Worm (Caenorhabditis elegans) whole organism, L4 larva: ENCODE measurements around the gene F31D4.5.

Source experiments
- D1046.2 ChIP-seq: fragments of 200-800 bp; sonication (Bioruptor generic); IDR thresholded peaks from 2 replicates; pipeline ENCODE4 v1.3.6; 2022; ENCODE audit warnings: missing genetic modification characterization, missing compliant biosample characterization
- F10B5.3 ChIP-seq: sonication (generic microtip); optimal IDR thresholded peaks from 2 replicates; lab custom pipeline; 2016; ENCODE audit warnings: mild to moderate bottlenecking, missing genetic modification characterization, missing compliant biosample characterization
- F26F4.8 ChIP-seq: fragments of 200-800 bp; sonication (Bioruptor generic); conservative IDR thresholded peaks from 2 replicates; pipeline ENCODE4 v1.3.6; 2022; ENCODE audit warnings: missing genetic modification characterization, missing compliant biosample characterization
- F37D6.2 ChIP-seq: sonication (generic microtip); optimal IDR thresholded peaks from 2 replicates; lab custom pipeline; 2016; ENCODE audit warnings: mild to moderate bottlenecking, missing genetic modification characterization, missing compliant biosample characterization
- F44E2.7 ChIP-seq: fragments of 200-800 bp; sonication (Bioruptor generic); IDR thresholded peaks from 2 replicates; pipeline ENCODE4 v2.1.2; 2022; ENCODE audit warnings: missing genetic modification characterization, missing compliant biosample characterization
- R02D3.7 ChIP-seq: fragments of 150-350 bp; sonication (generic microtip); optimal IDR thresholded peaks from 3 replicates; lab custom pipeline; 2014; ENCODE audit warnings: missing biosample characterization, missing genetic modification characterization
- T20F7.1 ChIP-seq: fragments of 200-800 bp; sonication (Bioruptor generic); optimal IDR thresholded peaks from 2 replicates; lab custom pipeline; 2018; ENCODE audit warnings: mild to moderate bottlenecking, missing genetic modification characterization, missing compliant biosample characterization
- Y105C5A.15 ChIP-seq: fragments of 200-800 bp; sonication (Bioruptor generic); IDR thresholded peaks from 2 replicates; pipeline ENCODE4 v1.3.6; 2022; ENCODE audit warnings: missing genetic modification characterization, missing compliant biosample characterization
- Y5F2A.4 ChIP-seq: fragments of 200-800 bp; sonication (Bioruptor generic); optimal IDR thresholded peaks from 2 replicates; lab custom pipeline; 2018; ENCODE audit warnings: mild to moderate bottlenecking, missing genetic modification characterization, missing compliant biosample characterization
- ZK337.2 ChIP-seq: fragments of 200-800 bp; sonication (Bioruptor generic); IDR thresholded peaks from 2 replicates; pipeline ENCODE4 v1.3.6; 2022; ENCODE audit warnings: missing genetic modification reagents, missing genetic modification characterization, missing compliant biosample characterization
- aha-1 ChIP-seq: fragments of 150-350 bp; peaks from one replicate; lab custom pipeline; 2014; ENCODE audit warnings: missing biosample characterization, missing genetic modification characterization
- arid-1 ChIP-seq: fragments of 200-800 bp; sonication (Bioruptor generic); conservative IDR thresholded peaks from 2 replicates; pipeline ENCODE4 v1.3.6; 2022; ENCODE audit warnings: missing genetic modification reagents, missing genetic modification characterization, missing compliant biosample characterization
- attf-4 ChIP-seq: sonication (generic microtip); optimal IDR thresholded peaks from 3 replicates; lab custom pipeline; 2017; ENCODE audit warnings: missing biosample characterization, missing genetic modification characterization
- ceh-20 ChIP-seq: fragments of 200-800 bp; sonication (Bioruptor generic); IDR thresholded peaks from 2 replicates; pipeline ENCODE4 v1.3.6; 2022; ENCODE audit warnings: missing genetic modification reagents, missing genetic modification characterization, missing compliant biosample characterization
- ceh-28 ChIP-seq: fragments of 150-350 bp; optimal IDR thresholded peaks from 2 replicates; lab custom pipeline; 2014; ENCODE audit warnings: missing biosample characterization, missing genetic modification reagents, missing genetic modification characterization
- ceh-32 ChIP-seq: sonication (generic microtip); optimal IDR thresholded peaks from 2 replicates; lab custom pipeline; 2016; ENCODE audit warnings: mild to moderate bottlenecking, missing genetic modification characterization, missing compliant biosample characterization; ENCODE audit not compliant: poor library complexity
- ceh-44 ChIP-seq: fragments of 200-800 bp; sonication (Bioruptor generic); IDR thresholded peaks from 2 replicates; pipeline ENCODE4 v1.3.6; 2022; ENCODE audit warnings: missing genetic modification reagents, missing genetic modification characterization, missing compliant biosample characterization
- ceh-62 ChIP-seq: sonication (generic microtip); optimal IDR thresholded peaks from 2 replicates; lab custom pipeline; 2017; ENCODE audit warnings: missing biosample characterization, missing genetic modification characterization
- ceh-82 ChIP-seq: sonication (generic microtip); optimal IDR thresholded peaks from 2 replicates; lab custom pipeline; 2017; ENCODE audit warnings: missing biosample characterization, missing genetic modification characterization
- cey-2 ChIP-seq: sonication (generic microtip); optimal IDR thresholded peaks from 3 replicates; lab custom pipeline; 2017; ENCODE audit warnings: missing genetic modification characterization, mild to moderate bottlenecking, missing compliant biosample characterization, antibody characterized with exemption, borderline replicate concordance; ENCODE audit not compliant: insufficient read depth
- dmd-8 ChIP-seq: fragments of 200-800 bp; sonication (Bioruptor generic); IDR thresholded peaks from 2 replicates; pipeline ENCODE4 v1.3.6; 2022; ENCODE audit warnings: missing genetic modification characterization, missing compliant biosample characterization
- dpl-1 ChIP-seq: fragments of 150-350 bp; optimal IDR thresholded peaks from 2 replicates; lab custom pipeline; 2014; ENCODE audit warnings: missing biosample characterization, missing genetic modification reagents, missing genetic modification characterization
- duxl-1 ChIP-seq: sonication (generic microtip); optimal IDR thresholded peaks from 2 replicates; lab custom pipeline; 2016; ENCODE audit warnings: mild to moderate bottlenecking, missing genetic modification characterization, moderate library complexity, missing compliant biosample characterization; ENCODE audit not compliant: poor library complexity
- dve-1 ChIP-seq: sonication (generic microtip); optimal IDR thresholded peaks from 2 replicates; lab custom pipeline; 2017; ENCODE audit warnings: antibody characterized with exemption, mild to moderate bottlenecking, missing genetic modification characterization, missing compliant biosample characterization; ENCODE audit not compliant: insufficient read depth
- egl-27 ChIP-seq: sonication (generic microtip); optimal IDR thresholded peaks from 3 replicates; lab custom pipeline; 2017; ENCODE audit warnings: missing biosample characterization, missing genetic modification reagents, missing genetic modification characterization
- fkh-10 ChIP-seq: fragments of 150-350 bp; optimal IDR thresholded peaks from 2 replicates; lab custom pipeline; 2014; ENCODE audit warnings: missing biosample characterization, missing genetic modification reagents, missing genetic modification characterization
- fos-1 ChIP-seq: fragments of 150-350 bp; optimal IDR thresholded peaks from 2 replicates; lab custom pipeline; 2014; ENCODE audit warnings: missing biosample characterization, missing genetic modification characterization
- gei-8 ChIP-seq: fragments of 200-800 bp; sonication (Bioruptor generic); optimal IDR thresholded peaks from 2 replicates; lab custom pipeline; 2018; ENCODE audit warnings: mild to moderate bottlenecking, missing genetic modification characterization, missing compliant biosample characterization
- hif-1 ChIP-seq, 2 experiments: sonication (generic microtip); optimal IDR thresholded peaks; 2 replicates each; lab custom pipeline; 2016 to 2017; ENCODE audit warnings: missing compliant biosample characterization in 2 of 2, missing genetic modification characterization in 2 of 2, missing genetic modification reagents in 2 of 2, missing genotype in 2 of 2, mild to moderate bottlenecking in 1 of 2
- hlh-11 ChIP-seq: fragments of 200-800 bp; sonication (Bioruptor generic); optimal IDR thresholded peaks from 2 replicates; lab custom pipeline; 2018; ENCODE audit warnings: mild to moderate bottlenecking, missing genetic modification characterization, missing compliant biosample characterization
- hmg-1.1 ChIP-seq: fragments of 200-800 bp; sonication (Bioruptor generic); IDR thresholded peaks from 2 replicates; pipeline ENCODE4 v1.3.6; 2022; ENCODE audit warnings: missing genetic modification reagents, missing genetic modification characterization, missing compliant biosample characterization
- jun-1 ChIP-seq: fragments of 150-350 bp; optimal IDR thresholded peaks from 2 replicates; lab custom pipeline; 2014; ENCODE audit warnings: missing biosample characterization, missing genetic modification reagents, missing genetic modification characterization
- lin-15B ChIP-seq: fragments of 150-350 bp; sonication (generic microtip); optimal IDR thresholded peaks from 3 replicates; lab custom pipeline; 2014; ENCODE audit warnings: missing biosample characterization, missing genetic modification characterization
- mep-1 ChIP-seq: fragments of 150-350 bp; sonication (generic microtip); optimal IDR thresholded peaks from 3 replicates; lab custom pipeline; 2014; ENCODE audit warnings: missing biosample characterization, missing genetic modification characterization
- nhr-10 ChIP-seq: fragments of 150-350 bp; optimal IDR thresholded peaks from 2 replicates; lab custom pipeline; 2014; ENCODE audit warnings: missing biosample characterization, missing genetic modification characterization
- nhr-111 ChIP-seq: fragments of 200-800 bp; sonication (Bioruptor generic); optimal IDR thresholded peaks from 2 replicates; lab custom pipeline; 2018; ENCODE audit warnings: mild to moderate bottlenecking, missing genetic modification characterization, missing compliant biosample characterization
- nhr-25 ChIP-seq: sonication (generic microtip); optimal IDR thresholded peaks from 2 replicates; lab custom pipeline; 2017; ENCODE audit warnings: missing genetic modification characterization, mild to moderate bottlenecking, missing compliant biosample characterization, antibody characterized with exemption, moderate library complexity, borderline replicate concordance; ENCODE audit not compliant: insufficient read depth
- nhr-41 ChIP-seq: fragments of 200-800 bp; sonication (Bioruptor generic); IDR thresholded peaks from 2 replicates; pipeline ENCODE4 v1.3.6; 2022; ENCODE audit warnings: missing genetic modification reagents, missing genetic modification characterization, missing compliant biosample characterization
- nhr-6 ChIP-seq: fragments of 150-350 bp; optimal IDR thresholded peaks from 2 replicates; lab custom pipeline; 2014; ENCODE audit warnings: missing biosample characterization, missing genetic modification characterization
- nhr-76 ChIP-seq: fragments of 150-350 bp; optimal IDR thresholded peaks from 2 replicates; lab custom pipeline; 2014; ENCODE audit warnings: missing biosample characterization, missing genetic modification characterization
- sdz-12 ChIP-seq: fragments of 200-800 bp; sonication (Bioruptor generic); optimal IDR thresholded peaks from 2 replicates; lab custom pipeline; 2018; ENCODE audit warnings: mild to moderate bottlenecking, missing genetic modification characterization, missing compliant biosample characterization
- set-16 ChIP-seq: fragments of 200-800 bp; sonication (Bioruptor generic); IDR thresholded peaks from 2 replicates; pipeline ENCODE4 v1.3.6; 2022; ENCODE audit warnings: missing genetic modification reagents, missing genetic modification characterization, missing compliant biosample characterization
- snpc-4 ChIP-seq: fragments of 150-350 bp; optimal IDR thresholded peaks from 2 replicates; lab custom pipeline; 2014; ENCODE audit warnings: missing biosample characterization, missing genetic modification characterization
- spr-1 ChIP-seq: sonication (generic microtip); optimal IDR thresholded peaks from 2 replicates; lab custom pipeline; 2016; ENCODE audit warnings: mild to moderate bottlenecking, missing genetic modification characterization, missing compliant biosample characterization
- tra-1 ChIP-seq: fragments of 200-800 bp; sonication (Bioruptor generic); IDR thresholded peaks from 2 replicates; pipeline ENCODE4 v1.3.6; 2022; ENCODE audit warnings: missing genetic modification reagents, missing genetic modification characterization, missing compliant biosample characterization
- unc-130 ChIP-seq: sonication (generic microtip); optimal IDR thresholded peaks from 2 replicates; lab custom pipeline; 2016; ENCODE audit warnings: missing genetic modification reagents, missing genetic modification characterization, missing compliant biosample characterization
- unc-62 ChIP-seq, 3 experiments: fragments of 150-350 bp in 1 of 3; sonication (generic microtip); optimal IDR thresholded peaks in 2 of 3; peaks in 1 of 3; 1 replicate in 1 of 3; 2 replicates in 2 of 3; lab custom pipeline; 2014 to 2017; ENCODE audit warnings: missing biosample characterization in 3 of 3, missing genetic modification characterization in 3 of 3, missing genetic modification reagents in 3 of 3, missing genotype in 1 of 3
- zfp-2 ChIP-seq: sonication (generic microtip); optimal IDR thresholded peaks from 2 replicates; lab custom pipeline; 2016; ENCODE audit warnings: mild to moderate bottlenecking, missing genetic modification characterization, missing compliant biosample characterization
- zip-11 ChIP-seq: fragments of 200-800 bp; sonication (Bioruptor generic); IDR thresholded peaks from 2 replicates; pipeline ENCODE4 v1.3.6; 2022; ENCODE audit warnings: missing genetic modification characterization, missing compliant biosample characterization
- zip-2 ChIP-seq: fragments of 150-350 bp; optimal IDR thresholded peaks from 2 replicates; lab custom pipeline; 2014; ENCODE audit warnings: missing biosample characterization, missing genetic modification characterization
- ztf-7 ChIP-seq: fragments of 150-350 bp; optimal IDR thresholded peaks from 2 replicates; lab custom pipeline; 2014; ENCODE audit warnings: missing biosample characterization, missing genetic modification characterization

F31D4.5 gene

ce11 chrV:20847743-20848229 is 6.1 kb upstream of the F31D4.5 start (continued):
- TF ChIP-seq duxl-1 (tag; lab: Kevin White, UChicago): peak; percentile 56
- no peak for TF ChIP-seq ceh-82
- no peak for TF ChIP-seq nhr-76 (tag; lab: Kevin White, UChicago)
- no peak for TF ChIP-seq nhr-25 (tag; lab: Kevin White, UChicago)
- TF ChIP-seq egl-27 (tag; lab: Kevin White, UChicago): no peak
- no peak for TF ChIP-seq F44E2.7 (GFP tag; lab: Robert Waterston, UW)
- TF ChIP-seq nhr-10 (tag; lab: Kevin White, UChicago): no peak
- peak; percentile 28; the same call in 1 of the 2 replicates for TF ChIP-seq D1046.2 (GFP tag; lab: Robert Waterston, UW)
- no peak for TF ChIP-seq zip-11
- 0 out of 2 replicates have a peak, but pooled peaks have one; percentile 26 for TF ChIP-seq hmg-1.1 (GFP tag; lab: Robert Waterston, UW)
- TF ChIP-seq ZK337.2: no peak
- no peak for TF ChIP-seq Y5F2A.4 (GFP tag; lab: Kevin White, UChicago)
- no peak for TF ChIP-seq fkh-10 (GFP tag; lab: Kevin White, UChicago)
- peak; percentile 28 for TF ChIP-seq zip-2 (tag; lab: Kevin White, UChicago)
- no peak for TF ChIP-seq ceh-20 (GFP tag; lab: Robert Waterston, UW)
- no peak for TF ChIP-seq hlh-11 (tag; lab: Kevin White, UChicago)
- no peak for TF ChIP-seq tra-1
- TF ChIP-seq R02D3.7 (tag; lab: Kevin White, UChicago): no peak
- no peak for TF ChIP-seq cey-2
- no peak for TF ChIP-seq T20F7.1 (GFP tag; lab: Kevin White, UChicago)
- no peak for TF ChIP-seq ceh-44
- TF ChIP-seq lin-15B (tag; lab: Kevin White, UChicago): no peak
- no peak for TF ChIP-seq fos-1 (tag; lab: Kevin White, UChicago)
- no peak for TF ChIP-seq ceh-28
- peak in 1 of 2 experiments; percentile 46 for TF ChIP-seq unc-62 (GFP tag; optimal IDR thresholded peaks at IDR 0.05 in 1 of 2; lab: Kevin White, UChicago)
- TF ChIP-seq unc-62 (tag; optimal IDR thresholded peaks at IDR 0.05; lab: Kevin White, UChicago): no peak
- TF ChIP-seq F10B5.3 (tag; lab: Kevin White, UChicago): peak; percentile 54
- no peak for TF ChIP-seq jun-1 (tag; lab: Kevin White, UChicago)
- TF ChIP-seq Y105C5A.15 (GFP tag; lab: Robert Waterston, UW): no peak
- no peak for TF ChIP-seq F26F4.8 (GFP tag; lab: Robert Waterston, UW)
- TF ChIP-seq nhr-111 (GFP tag; lab: Kevin White, UChicago): peak; percentile 17
- TF ChIP-seq arid-1 (GFP tag; lab: Robert Waterston, UW): peak; percentile 70; the same call in 1 of the 2 replicates
- TF ChIP-seq aha-1 (tag; lab: Kevin White, UChicago): peak; percentile 37
- TF ChIP-seq dmd-8: no peak
- TF ChIP-seq F37D6.2 (tag; lab: Kevin White, UChicago): no peak
- no peak for TF ChIP-seq zfp-2 (tag; lab: Kevin White, UChicago)
- TF ChIP-seq attf-4 (tag; lab: Kevin White, UChicago): no peak
- no peak for TF ChIP-seq snpc-4 (tag; lab: Kevin White, UChicago)
- TF ChIP-seq ceh-32 (tag; lab: Kevin White, UChicago): no peak
- no peak for TF ChIP-seq hif-1 (tag; optimal IDR thresholded peaks at IDR 0.05; lab: Kevin White, UChicago)
- TF ChIP-seq dpl-1 (GFP tag; lab: Kevin White, UChicago): no peak
- no peak for TF ChIP-seq ceh-62
- peak; percentile 51 for TF ChIP-seq sdz-12 (GFP tag; lab: Kevin White, UChicago)
- no peak for TF ChIP-seq gei-8 (GFP tag; lab: Kevin White, UChicago)
- TF ChIP-seq nhr-41 (GFP tag; lab: Robert Waterston, UW): no peak
- TF ChIP-seq unc-130 (GFP tag; lab: Kevin White, UChicago): peak; percentile 6
- peak; percentile 39 for TF ChIP-seq mep-1
- no peak for TF ChIP-seq set-16 (GFP tag; lab: Robert Waterston, UW)
- no peak for TF ChIP-seq nhr-6
- TF ChIP-seq dve-1 (tag; lab: Kevin White, UChicago): peak; percentile 26
- no peak for TF ChIP-seq spr-1
- TF ChIP-seq ztf-7: no peak
